Fruit fly (Drosophila melanogaster): ENCODE measurements around the gene CG9853.
A peak's percentile ranks its signal among the peaks of the same experiment; 100 is the strongest.

CG9853 gene

DNA sequence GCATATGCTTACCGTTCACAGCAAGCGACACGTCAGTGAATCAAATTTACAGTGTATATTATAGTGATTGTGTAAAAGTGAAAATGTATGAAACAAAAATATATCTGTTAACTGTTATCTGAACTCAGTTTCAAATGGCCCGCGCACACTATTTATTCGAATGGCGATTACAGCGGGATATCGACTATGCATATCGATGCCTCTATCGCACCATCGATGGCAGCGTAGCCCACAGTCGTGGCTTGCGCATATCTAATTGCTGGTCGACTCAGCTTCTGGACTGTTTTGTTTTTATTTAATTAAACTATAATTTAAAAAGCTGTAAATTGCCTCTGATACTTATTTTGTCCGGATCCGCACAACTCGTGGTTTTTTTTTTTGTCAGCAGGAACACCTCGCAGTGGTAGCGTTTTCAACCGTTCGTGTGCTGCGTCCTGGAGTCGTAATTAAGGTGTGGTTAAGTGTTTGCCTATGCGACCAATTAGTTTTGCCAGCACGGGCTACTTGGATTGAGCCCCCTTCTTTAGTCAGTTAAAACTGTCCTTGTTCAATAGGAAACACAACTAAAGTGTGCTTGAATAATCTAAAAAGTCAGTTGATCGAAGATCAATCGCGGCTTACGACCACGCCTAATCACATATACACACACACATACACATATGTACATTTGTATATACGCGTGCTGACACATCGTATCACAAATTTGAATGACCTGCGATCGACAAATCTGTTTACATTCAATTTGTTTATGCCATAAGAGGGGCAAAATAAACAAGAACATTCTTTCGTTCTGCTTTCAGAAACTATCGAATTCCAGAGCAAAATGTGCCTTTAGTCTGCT, 20.5 kb downstream of the CG9853 start, which contains the start of gene Cont (continued):
- peak; percentile 97 for TF ChIP-seq amos (GFP tag; IDR thresholded peaks at IDR 0.05; ENCODE audit: partially characterized antibody)
- no peak for TF ChIP-seq bcd (GFP tag; optimal IDR thresholded peaks at IDR 0.05)
- no peak for TF ChIP-seq CG2875 (GFP tag; optimal IDR thresholded peaks at IDR 0.05)
- TF ChIP-seq HmgD (GFP tag; optimal IDR thresholded peaks at IDR 0.05), result no peak
- no peak for TF ChIP-seq Mes4 (GFP tag; optimal IDR thresholded peaks at IDR 0.05)
- TF ChIP-seq CG17829 (tag; optimal IDR thresholded peaks at IDR 0.05), result peak; percentile 24
- no peak for TF ChIP-seq pan (optimal IDR thresholded peaks at IDR 0.05)
- TF ChIP-seq pan (GFP tag; optimal IDR thresholded peaks at IDR 0.05 in 1 of 2, IDR thresholded peaks at IDR 0.05 in 1 of 2), result peak in 1 of 2 experiments; percentile 7
- no peak for TF ChIP-seq crol (GFP tag; IDR thresholded peaks at IDR 0.05)
- no peak for TF ChIP-seq rib (GFP tag; IDR thresholded peaks at IDR 0.05)
- no peak for TF ChIP-seq pros (GFP tag; optimal IDR thresholded peaks at IDR 0.05)
- no peak for TF ChIP-seq Fer3 (tag; optimal IDR thresholded peaks at IDR 0.05)
- no peak for TF ChIP-seq CG7372 (GFP tag; IDR thresholded peaks at IDR 0.05)
- no peak for TF ChIP-seq eyg (GFP tag; optimal IDR thresholded peaks at IDR 0.05)
- peak; percentile 89 for TF ChIP-seq zen2 (GFP tag; IDR thresholded peaks at IDR 0.05; ENCODE audit: partially characterized antibody)
- peak; percentile 93 for TF ChIP-seq BEAF-32 (GFP tag; optimal IDR thresholded peaks at IDR 0.05)
- TF ChIP-seq btn (GFP tag; optimal IDR thresholded peaks at IDR 0.05), result no peak
- TF ChIP-seq ato (GFP tag; IDR thresholded peaks at IDR 0.05; ENCODE audit: partially characterized antibody), result peak; percentile 97
- TF ChIP-seq gce (GFP tag; IDR thresholded peaks at IDR 0.05), result no peak
- TF ChIP-seq CG34224 (GFP tag; IDR thresholded peaks at IDR 0.05; ENCODE audit: partially characterized antibody), result peak; percentile 93
- TF ChIP-seq Stat92E (GFP tag; optimal IDR thresholded peaks at IDR 0.05), result no peak
- no peak for TF ChIP-seq ttk (GFP tag; IDR thresholded peaks at IDR 0.05)
- TF ChIP-seq pho (GFP tag; optimal IDR thresholded peaks at IDR 0.05), result no peak
- no peak for TF ChIP-seq seq (GFP tag; IDR thresholded peaks at IDR 0.05)
- TF ChIP-seq kni (GFP tag; optimal IDR thresholded peaks at IDR 0.05), result no peak
- TF ChIP-seq Drgx (GFP tag; IDR thresholded peaks at IDR 0.05), result no peak
- TF ChIP-seq CG18764 (GFP tag; optimal IDR thresholded peaks at IDR 0.05), result no peak
- no peak for TF ChIP-seq CG17568 (GFP tag; optimal IDR thresholded peaks at IDR 0.05)
- TF ChIP-seq abd-A (tag; optimal IDR thresholded peaks at IDR 0.05), result no peak
- TF ChIP-seq CG17359 (tag; optimal IDR thresholded peaks at IDR 0.05), result no peak
- no peak for TF ChIP-seq CG4707 (GFP tag; optimal IDR thresholded peaks at IDR 0.05)
- no peak for TF ChIP-seq CG10321 (GFP tag; IDR thresholded peaks at IDR 0.05)
- TF ChIP-seq CG30020 (tag; optimal IDR thresholded peaks at IDR 0.05), result peak; percentile 61
- no peak for TF ChIP-seq CG18619 (GFP tag; optimal IDR thresholded peaks at IDR 0.05)
- no peak for TF ChIP-seq maf-S (GFP tag; optimal IDR thresholded peaks at IDR 0.05)
- peak; percentile 22 for TF ChIP-seq B-H2 (GFP tag; optimal IDR thresholded peaks at IDR 0.05)
- TF ChIP-seq emc (GFP tag; optimal IDR thresholded peaks at IDR 0.05), result no peak
- TF ChIP-seq CG4404 (GFP tag; IDR thresholded peaks at IDR 0.05), result no peak
- TF ChIP-seq CG10462 (GFP tag; optimal IDR thresholded peaks at IDR 0.05), result no peak
- TF ChIP-seq CG4424 (GFP tag; optimal IDR thresholded peaks at IDR 0.05), result no peak
- TF ChIP-seq CG5953 (GFP tag; IDR thresholded peaks at IDR 0.05), result no peak
- no peak for TF ChIP-seq gcm (GFP tag; optimal IDR thresholded peaks at IDR 0.05)
- no peak for TF ChIP-seq CG12155 (GFP tag; optimal IDR thresholded peaks at IDR 0.05)
- peak; percentile 89 for TF ChIP-seq sens (GFP tag)
- no peak for TF ChIP-seq wek (GFP tag; optimal IDR thresholded peaks at IDR 0.05)
- TF ChIP-seq slbo (GFP tag; IDR thresholded peaks at IDR 0.05), result no peak
- TF ChIP-seq chn (GFP tag; optimal IDR thresholded peaks at IDR 0.05), result no peak
- TF ChIP-seq CG9215 (GFP tag; IDR thresholded peaks at IDR 0.05), result no peak
- TF ChIP-seq CG3847 (GFP tag; IDR thresholded peaks at IDR 0.05), result no peak

Data from whole organism, embryonic.